Worm (Caenorhabditis elegans) whole organism, mixed stage, embryonic: ENCODE results near the gene Y60A3A.23.

Experiments used
- M03D4.4 ChIP-seq: sonication (generic microtip); optimal IDR thresholded peaks from 2 replicates; lab custom pipeline; 2017; ENCODE audit warnings: mild to moderate bottlenecking, missing genetic modification characterization, missing compliant biosample characterization
- bed-3 ChIP-seq: fragments of 200-800 bp; sonication (Bioruptor generic); optimal IDR thresholded peaks from 3 replicates; lab custom pipeline; 2018; ENCODE audit warnings: mild to moderate bottlenecking, missing genetic modification characterization, moderate library complexity, missing compliant biosample characterization
- blmp-1 ChIP-seq: fragments of 150-350 bp; optimal IDR thresholded peaks from 2 replicates; lab custom pipeline; 2014; ENCODE audit warnings: missing biosample characterization, missing genetic modification characterization
- ceh-39 ChIP-seq: fragments of 150-350 bp; optimal IDR thresholded peaks from 2 replicates; lab custom pipeline; 2014; ENCODE audit warnings: missing biosample characterization, missing genetic modification characterization
- ces-1 ChIP-seq: fragments of 150-350 bp; optimal IDR thresholded peaks from 2 replicates; lab custom pipeline; 2014; ENCODE audit warnings: missing biosample characterization, missing genetic modification reagents, missing genetic modification characterization
- cnd-1 ChIP-seq: fragments of 200-800 bp; sonication (Bioruptor generic); optimal IDR thresholded peaks from 2 replicates; lab custom pipeline; 2018; ENCODE audit warnings: mild to moderate bottlenecking, missing genetic modification characterization, missing compliant biosample characterization
- drap-1 ChIP-seq: fragments of 200-800 bp; sonication (Bioruptor generic); optimal IDR thresholded peaks from 3 replicates; lab custom pipeline; 2018; ENCODE audit warnings: mild to moderate bottlenecking, missing genetic modification characterization, missing compliant biosample characterization
- elt-1 ChIP-seq: sonication (generic microtip); optimal IDR thresholded peaks from 2 replicates; lab custom pipeline; 2017; ENCODE audit warnings: missing genetic modification characterization, mild to moderate bottlenecking, missing compliant biosample characterization, antibody characterized with exemption, moderate library complexity, borderline replicate concordance; ENCODE audit not compliant: insufficient read depth
- elt-3 ChIP-seq: fragments of 150-350 bp; optimal IDR thresholded peaks from 2 replicates; lab custom pipeline; 2014; ENCODE audit warnings: missing biosample characterization, missing genetic modification characterization
- flh-1 ChIP-seq: fragments of 200-800 bp; sonication (Bioruptor generic); optimal IDR thresholded peaks from 2 replicates; lab custom pipeline; 2018; ENCODE audit warnings: mild to moderate bottlenecking, missing genetic modification characterization, moderate library complexity, missing compliant biosample characterization
- hlh-1 ChIP-seq: fragments of 150-350 bp; optimal IDR thresholded peaks from 2 replicates; lab custom pipeline; 2014; ENCODE audit warnings: missing biosample characterization, missing genetic modification reagents, missing genetic modification characterization
- mab-5 ChIP-seq: fragments of 150-350 bp; optimal IDR thresholded peaks from 2 replicates; lab custom pipeline; 2014; ENCODE audit warnings: missing biosample characterization, missing genetic modification characterization
- mep-1 ChIP-seq: fragments of 150-350 bp; optimal IDR thresholded peaks from 2 replicates; lab custom pipeline; 2017; ENCODE audit warnings: missing biosample characterization, missing genetic modification reagents, missing genetic modification characterization, inconsistent platforms
- mls-2 ChIP-seq: sonication (generic microtip); optimal IDR thresholded peaks from 2 replicates; lab custom pipeline; 2016; ENCODE audit warnings: mild to moderate bottlenecking, missing genetic modification characterization, moderate library complexity, missing compliant biosample characterization
- nhr-12 ChIP-seq: fragments of 150-350 bp; optimal IDR thresholded peaks from 2 replicates; lab custom pipeline; 2014; ENCODE audit warnings: missing biosample characterization, missing genetic modification characterization
- nhr-2 ChIP-seq: fragments of 150-350 bp; optimal IDR thresholded peaks from 2 replicates; lab custom pipeline; 2014; ENCODE audit warnings: missing biosample characterization, missing genetic modification characterization
- nhr-28 ChIP-seq: fragments of 150-350 bp; optimal IDR thresholded peaks from 2 replicates; lab custom pipeline; 2014; ENCODE audit warnings: missing biosample characterization, missing genetic modification characterization
- nhr-76 ChIP-seq: sonication (generic microtip); optimal IDR thresholded peaks from 2 replicates; lab custom pipeline; 2017; ENCODE audit warnings: missing biosample characterization, missing genetic modification characterization
- pha-4 ChIP-seq: fragments of 150-350 bp; optimal IDR thresholded peaks from 2 replicates; lab custom pipeline; 2018; ENCODE audit warnings: missing biosample characterization, missing genetic modification reagents, missing genetic modification characterization
- sem-2 ChIP-seq: fragments of 200-800 bp; sonication (Bioruptor generic); optimal IDR thresholded peaks from 2 replicates; lab custom pipeline; 2018; ENCODE audit warnings: mild to moderate bottlenecking, missing genetic modification characterization, missing compliant biosample characterization
- snpc-4 ChIP-seq: fragments of 150-350 bp; optimal IDR thresholded peaks from 2 replicates; lab custom pipeline; 2014; ENCODE audit warnings: missing biosample characterization, missing genetic modification characterization
- sptf-1 ChIP-seq: sonication (generic microtip); optimal IDR thresholded peaks from 2 replicates; lab custom pipeline; 2017; ENCODE audit warnings: mild to moderate bottlenecking, missing genetic modification characterization, moderate library complexity, missing compliant biosample characterization
- tbx-8 ChIP-seq: fragments of 200-800 bp; sonication (Bioruptor generic); optimal IDR thresholded peaks from 2 replicates; lab custom pipeline; 2018; ENCODE audit warnings: mild to moderate bottlenecking, missing genetic modification characterization, moderate library complexity, missing compliant biosample characterization
- unc-120 ChIP-seq: sonication (generic microtip); optimal IDR thresholded peaks from 2 replicates; lab custom pipeline; 2017; ENCODE audit warnings: missing genetic modification characterization, missing compliant biosample characterization; ENCODE audit not compliant: poor library complexity, severe bottlenecking
- unc-39 ChIP-seq: fragments of 150-350 bp; optimal IDR thresholded peaks from 2 replicates; lab custom pipeline; 2014; ENCODE audit warnings: missing biosample characterization, missing genetic modification characterization
- unc-62 ChIP-seq: fragments of 150-350 bp; optimal IDR thresholded peaks from 2 replicates; lab custom pipeline; 2014; ENCODE audit warnings: missing biosample characterization, missing genetic modification reagents, missing genetic modification characterization
- zip-8 ChIP-seq: fragments of 150-350 bp; optimal IDR thresholded peaks from 2 replicates; lab custom pipeline; 2014; ENCODE audit warnings: missing biosample characterization, missing genetic modification characterization
- ztf-11 ChIP-seq: fragments of 150-350 bp; optimal IDR thresholded peaks from 2 replicates; lab custom pipeline; 2014; ENCODE audit warnings: missing biosample characterization, missing genetic modification characterization

Y60A3A.23 gene

DNA sequence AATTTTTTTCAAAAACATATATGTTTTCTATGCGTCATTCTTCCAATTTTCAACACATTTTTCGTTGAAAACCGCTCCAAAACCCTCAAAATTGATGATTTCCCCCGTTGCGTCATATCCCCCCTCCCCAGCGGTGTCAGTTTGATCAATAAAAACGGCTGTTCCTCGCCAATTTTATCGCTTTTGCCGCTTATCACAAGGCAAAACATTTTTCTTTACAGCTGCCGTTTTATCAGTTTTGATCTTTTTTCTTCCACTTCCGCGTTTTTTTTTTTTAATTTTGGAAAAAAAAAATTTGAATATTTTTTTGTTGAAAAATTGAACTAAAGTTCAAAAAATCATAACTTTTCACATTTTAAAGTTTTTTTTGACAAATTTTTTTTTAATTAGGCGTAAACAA is 3.6 kb downstream of the Y60A3A.23 start:
- TF ChIP-seq zip-8 (tag; lab: Kevin White, UChicago) (peak; percentile 44), flh-1 (GFP tag; lab: Kevin White, UChicago) (no peak), pha-4 (no peak)

- TF ChIP-seq hlh-1 (tag; lab: Kevin White, UChicago): no peak
- TF ChIP-seq mep-1 (tag; lab: Kevin White, UChicago): no peak
- TF ChIP-seq unc-120 (tag; lab: Kevin White, UChicago): no peak
Observed at ce11 chrV:20011654-20012053, 4.1 kb downstream of the Y60A3A.23 start, which contains the start of gene Y60A3A.21. Gene Y60A3A.21 (plus strand): TSS chrV:20011954.

ce11 chrV:20021347-20021746 is 13.8 kb downstream of the Y60A3A.23 start:
- TF ChIP-seq snpc-4: no peak
- peak; percentile 87 for TF ChIP-seq unc-62 (GFP tag; lab: Kevin White, UChicago)
- peak; percentile 25 for TF ChIP-seq mab-5 (tag; lab: Kevin White, UChicago)
- TF ChIP-seq unc-120 (tag; lab: Kevin White, UChicago): peak; percentile 21

- TF ChIP-seq cnd-1 (tag; lab: Kevin White, UChicago) (no peak), snpc-4 (no peak), nhr-2 (no peak), M03D4.4 (tag; lab: Kevin White, UChicago) (no peak), ceh-39 (tag; lab: Kevin White, UChicago) (no peak), mep-1 (tag; lab: Kevin White, UChicago) (no peak), nhr-28 (no peak), flh-1 (GFP tag; lab: Kevin White, UChicago) (no peak)
- TF ChIP-seq, all 35 proteins: peak for 0
Observed at ce11 chrV:20022996-20023456, 15.5 kb downstream of the Y60A3A.23 start, which contains the start of gene lgc-55. Gene lgc-55 (plus strand): TSS chrV:20023046.

- TF ChIP-seq unc-39 (tag; lab: Kevin White, UChicago) (no peak), ztf-11 (tag; lab: Kevin White, UChicago) (no peak), sptf-1 (no peak), zip-8 (tag; lab: Kevin White, UChicago) (no peak), nhr-12 (tag; lab: Kevin White, UChicago) (no peak), tbx-8 (GFP tag; lab: Kevin White, UChicago) (no peak), ces-1 (GFP tag; lab: Kevin White, UChicago) (no peak), ceh-39 (tag; lab: Kevin White, UChicago) (no peak), pha-4 (no peak), sem-2 (GFP tag; lab: Kevin White, UChicago) (no peak), nhr-2 (no peak), bed-3 (GFP tag; lab: Kevin White, UChicago) (no peak), elt-1 (tag; lab: Kevin White, UChicago) (no peak)
Observed at ce11 chrV:20034912-20035311, 27.3 kb downstream of the Y60A3A.23 start.

- no peak for TF ChIP-seq bed-3 (GFP tag; lab: Kevin White, UChicago)
- no peak for TF ChIP-seq nhr-76 (tag; lab: Kevin White, UChicago)
- no peak for TF ChIP-seq drap-1 (GFP tag; lab: Kevin White, UChicago)
- no peak for TF ChIP-seq nhr-2
- no peak for TF ChIP-seq ces-1 (GFP tag; lab: Kevin White, UChicago)
- no peak for TF ChIP-seq nhr-12 (tag; lab: Kevin White, UChicago)
- TF ChIP-seq mab-5 (tag; lab: Kevin White, UChicago): no peak
- no peak for TF ChIP-seq sptf-1
- no peak for TF ChIP-seq unc-120 (tag; lab: Kevin White, UChicago)
- no peak for TF ChIP-seq hlh-1 (tag; lab: Kevin White, UChicago)
- no peak for TF ChIP-seq unc-62 (GFP tag; lab: Kevin White, UChicago)
- no peak for TF ChIP-seq ztf-11 (tag; lab: Kevin White, UChicago)
- TF ChIP-seq mls-2 (tag; lab: Kevin White, UChicago): no peak
- TF ChIP-seq elt-3: no peak
- no peak for TF ChIP-seq unc-39 (tag; lab: Kevin White, UChicago)
- TF ChIP-seq tbx-8 (GFP tag; lab: Kevin White, UChicago): no peak
- no peak for TF ChIP-seq sem-2 (GFP tag; lab: Kevin White, UChicago)
- no peak for TF ChIP-seq blmp-1 (tag; lab: Kevin White, UChicago)
- no peak for TF ChIP-seq flh-1 (GFP tag; lab: Kevin White, UChicago)
- TF ChIP-seq, all 35 proteins: peak for 0
Observed at ce11 chrV:20037287-20037686, 29.7 kb downstream of the Y60A3A.23 start, which contains the start of gene Y113G7A.16. Gene Y113G7A.16 (plus strand): TSS chrV:20037587.
